Worm (Caenorhabditis elegans) whole organism, mixed stage, embryonic: ENCODE measurements around the gene C39E9.12.

Experiments
- cnd-1 ChIP-seq: fragments of 200-800 bp; sonication (Bioruptor generic); optimal IDR thresholded peaks from 2 replicates; lab custom pipeline; 2018; ENCODE audit warnings: mild to moderate bottlenecking, missing genetic modification characterization, missing compliant biosample characterization
- hlh-1 ChIP-seq: fragments of 150-350 bp; optimal IDR thresholded peaks from 2 replicates; lab custom pipeline; 2014; ENCODE audit warnings: missing biosample characterization, missing genetic modification reagents, missing genetic modification characterization
- mep-1 ChIP-seq: fragments of 150-350 bp; optimal IDR thresholded peaks from 2 replicates; lab custom pipeline; 2017; ENCODE audit warnings: missing biosample characterization, missing genetic modification reagents, missing genetic modification characterization, inconsistent platforms
- nhr-76 ChIP-seq: sonication (generic microtip); optimal IDR thresholded peaks from 2 replicates; lab custom pipeline; 2017; ENCODE audit warnings: missing biosample characterization, missing genetic modification characterization
- snpc-4 ChIP-seq: fragments of 150-350 bp; optimal IDR thresholded peaks from 2 replicates; lab custom pipeline; 2014; ENCODE audit warnings: missing biosample characterization, missing genetic modification characterization
- sptf-1 ChIP-seq: sonication (generic microtip); optimal IDR thresholded peaks from 2 replicates; lab custom pipeline; 2017; ENCODE audit warnings: mild to moderate bottlenecking, missing genetic modification characterization, moderate library complexity, missing compliant biosample characterization
- unc-62 ChIP-seq: fragments of 150-350 bp; optimal IDR thresholded peaks from 2 replicates; lab custom pipeline; 2014; ENCODE audit warnings: missing biosample characterization, missing genetic modification reagents, missing genetic modification characterization
- zip-8 ChIP-seq: fragments of 150-350 bp; optimal IDR thresholded peaks from 2 replicates; lab custom pipeline; 2014; ENCODE audit warnings: missing biosample characterization, missing genetic modification characterization

ce11 chrIV:13046848-13047247 is 47.0 kb upstream of the C39E9.12 start, which contains the start of gene scl-9:
- TF ChIP-seq mep-1 (tag; lab: Kevin White, UChicago): no peak
- TF ChIP-seq zip-8 (tag; lab: Kevin White, UChicago): no peak
- TF ChIP-seq snpc-4 (tag; lab: Kevin White, UChicago): no peak
- no peak for TF ChIP-seq hlh-1 (tag; lab: Kevin White, UChicago)
- TF ChIP-seq cnd-1 (tag; lab: Kevin White, UChicago): no peak
- no peak for TF ChIP-seq unc-62 (GFP tag; lab: Kevin White, UChicago)
- TF ChIP-seq sptf-1 (tag; lab: Kevin White, UChicago): no peak
- TF ChIP-seq nhr-76: no peak
